Worm (Caenorhabditis elegans): ENCODE data around the gene Y57G11C.499.
"Not testable (repeated sequence)": the region's sequence is repeated elsewhere in the genome, so short reads cannot be mapped to it uniquely, and the experiment has no call there.

- not testable (repeated sequence) for TF ChIP-seq spr-1, lir-3 (tag; optimal IDR thresholded peaks at IDR 0.05)
Observed at ce11 chrIV:14763348-14763747, 8.6 kb upstream of the Y57G11C.499 start.
